Worm (Caenorhabditis elegans): Measurements from ENCODE around the gene ZK418.6.

ZK418.6 gene

ce11 chrIII:7122860-7123259, 44.2 kb upstream of the ZK418.6 start, which contains the start of the genes B0280.9 and rpia-1 (continued):
- peak; percentile 36 to 62 for TF ChIP-seq efl-1 (optimal IDR thresholded peaks at IDR 0.05)
- TF ChIP-seq efl-1 (GFP tag; optimal IDR thresholded peaks at IDR 0.05 in 1 of 2), result peak; percentile 52 to 89
- TF ChIP-seq mab-9 (GFP tag; IDR thresholded peaks at IDR 0.05), result no peak
- TF ChIP-seq F16B12.6 (tag; optimal IDR thresholded peaks at IDR 0.05), result peak; percentile 90
- no peak for TF ChIP-seq mdl-1 (tag; optimal IDR thresholded peaks at IDR 0.05)
- no peak for TF ChIP-seq jun-1 (tag; optimal IDR thresholded peaks at IDR 0.05)
- TF ChIP-seq irx-1 (tag; optimal IDR thresholded peaks at IDR 0.05), result no peak
- no peak for TF ChIP-seq mep-1 (tag; optimal IDR thresholded peaks at IDR 0.05)
- no peak for TF ChIP-seq nhr-11 (tag; optimal IDR thresholded peaks at IDR 0.05)

DNA sequence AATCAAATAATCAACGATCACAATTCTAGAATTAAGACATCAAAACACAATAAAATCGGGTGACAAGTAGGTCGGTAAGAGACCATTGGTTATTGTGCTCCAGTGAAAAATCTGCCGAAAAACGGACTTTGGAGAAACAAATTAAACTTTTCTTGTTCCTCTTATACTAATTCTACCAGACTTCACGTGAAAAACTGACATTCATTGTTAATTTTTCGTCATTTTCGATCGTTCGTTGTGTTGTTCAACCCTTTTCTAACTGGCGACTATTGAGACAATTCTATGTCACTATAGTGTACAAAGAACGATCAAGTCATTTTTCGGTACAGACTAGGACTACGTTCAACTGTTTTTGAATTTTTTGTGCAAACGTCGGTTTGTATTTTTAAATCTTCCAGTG, 41.8 kb upstream of the ZK418.6 start:
- TF ChIP-seq ces-1 (GFP tag; optimal IDR thresholded peaks at IDR 0.05) (no peak), hlh-17 (GFP tag; optimal IDR thresholded peaks at IDR 0.05; ENCODE audit: borderline replicate concordance) (no peak), zag-1 (tag; optimal IDR thresholded peaks at IDR 0.05) (no peak), lin-13 (GFP tag; optimal IDR thresholded peaks at IDR 0.05) (no peak), nhr-28 (tag; optimal IDR thresholded peaks at IDR 0.05) (no peak), lir-3 (tag; optimal IDR thresholded peaks at IDR 0.05; ENCODE audit: poor library complexity) (no peak), ceh-63 (GFP tag; optimal IDR thresholded peaks at IDR 0.05) (no peak), mab-9 (GFP tag; IDR thresholded peaks at IDR 0.05) (no peak), unc-62 (GFP tag; optimal IDR thresholded peaks at IDR 0.05) (no peak), egl-13 (tag; optimal IDR thresholded peaks at IDR 0.05) (no peak), blmp-1 (tag; optimal IDR thresholded peaks at IDR 0.05) (peak; percentile 41), snu-23 (GFP tag; optimal IDR thresholded peaks at IDR 0.05) (peak; percentile 52), dpl-1 (GFP tag; optimal IDR thresholded peaks at IDR 0.05) (no peak), efl-1 (optimal IDR thresholded peaks at IDR 0.05) (peak in 1 of 2 experiments; percentile 11), efl-1 (GFP tag; optimal IDR thresholded peaks at IDR 0.05 in 1 of 2) (peak in 1 of 2 experiments; percentile 93), unc-86 (tag; optimal IDR thresholded peaks at IDR 0.05) (no peak), vab-15 (tag; optimal IDR thresholded peaks at IDR 0.05) (no peak), C34B4.2 (tag; optimal IDR thresholded peaks at IDR 0.05) (no peak), lsy-2 (tag; optimal IDR thresholded peaks at IDR 0.05) (peak; percentile 5 to 36), nhr-237 (tag; optimal IDR thresholded peaks at IDR 0.05) (no peak), ets-5 (GFP tag; IDR thresholded peaks at IDR 0.05) (no peak), tbx-2 (tag; optimal IDR thresholded peaks at IDR 0.05) (peak; percentile 19), pax-3 (tag; optimal IDR thresholded peaks at IDR 0.05) (no peak), lin-35 (GFP tag; optimal IDR thresholded peaks at IDR 0.05) (peak in 1 of 2 experiments; percentile 73), nhr-19 (GFP tag; conservative IDR thresholded peaks at IDR 0.05) (peak; percentile 98), nhr-76 (tag; optimal IDR thresholded peaks at IDR 0.05) (no peak), elt-3 (tag; optimal IDR thresholded peaks at IDR 0.05) (peak in 2 of 6 experiments; percentile 29 to 52), C04F5.9 (tag; optimal IDR thresholded peaks at IDR 0.05) (no peak), xbp-1 (tag; optimal IDR thresholded peaks at IDR 0.05) (peak; percentile 30), hlh-4 (tag; optimal IDR thresholded peaks at IDR 0.05) (no peak), fkh-8 (tag; optimal IDR thresholded peaks at IDR 0.05) (no peak), pag-3 (tag; optimal IDR thresholded peaks at IDR 0.05; ENCODE audit: borderline replicate concordance, insufficient read depth) (no peak), fos-1 (tag; optimal IDR thresholded peaks at IDR 0.05) (no peak), unc-30 (tag; optimal IDR thresholded peaks at IDR 0.05) (no peak), skn-1 (tag; optimal IDR thresholded peaks at IDR 0.05) (no peak), aly-2 (tag; optimal IDR thresholded peaks at IDR 0.05) (no peak), rnt-1 (tag; optimal IDR thresholded peaks at IDR 0.05) (no peak), ama-1 (optimal IDR thresholded peaks at IDR 0.05) (no peak), tlp-1 (tag; optimal IDR thresholded peaks at IDR 0.05) (no peak), nhr-85 (tag) (peak; percentile 91), nhr-77 (tag; optimal IDR thresholded peaks at IDR 0.05) (peak; percentile 18), irx-1 (tag; optimal IDR thresholded peaks at IDR 0.05) (no peak), unc-130 (tag; optimal IDR thresholded peaks at IDR 0.05) (no peak), nhr-84 (tag; optimal IDR thresholded peaks at IDR 0.05) (no peak), fkh-10 (GFP tag; optimal IDR thresholded peaks at IDR 0.05) (no peak), alr-1 (tag; optimal IDR thresholded peaks at IDR 0.05; ENCODE audit: borderline replicate concordance) (no peak), nhr-20 (tag; optimal IDR thresholded peaks at IDR 0.05) (peak; percentile 71)
